Fruit fly (Drosophila melanogaster): Measurements from ENCODE around the gene CG10864.

DNA sequence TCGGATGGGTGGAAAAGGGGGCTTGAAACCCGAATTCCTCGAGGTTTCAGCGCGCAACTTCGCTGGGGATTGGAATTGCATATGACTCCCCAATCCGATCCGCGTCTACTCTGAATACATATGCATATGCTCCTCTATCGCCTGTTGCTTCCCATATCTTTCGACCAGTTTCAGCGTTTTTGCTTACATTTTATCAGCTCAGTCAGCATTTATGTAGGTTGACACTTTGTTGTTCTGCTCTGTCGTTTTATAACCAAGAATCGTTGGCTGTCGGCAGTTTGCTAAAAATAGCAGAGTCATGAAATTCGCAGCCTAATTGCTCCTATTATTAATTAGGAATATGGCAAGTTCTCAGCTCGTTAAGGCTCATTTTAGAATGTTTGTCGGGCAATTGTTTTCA lies 15.7 kb downstream of the CG10864 start:
- TF ChIP-seq CG6276 (GFP tag; optimal IDR thresholded peaks at IDR 0.05) (no peak), CG8632 (GFP tag; optimal IDR thresholded peaks at IDR 0.05) (no peak), Hr38 (GFP tag; optimal IDR thresholded peaks at IDR 0.05) (no peak), CG8319 (GFP tag; optimal IDR thresholded peaks at IDR 0.05) (no peak)
